Fruit fly (Drosophila melanogaster): ENCODE data around the gene CG31998.

CG31998 gene

dm6 chr4:231185-231584 is 25.4 kb upstream of the CG31998 start:
- TF ChIP-seq pzg (GFP tag; optimal IDR thresholded peaks at IDR 0.05) (no peak), CG12391 (tag; optimal IDR thresholded peaks at IDR 0.05) (no peak), ham (GFP tag; IDR thresholded peaks at IDR 0.05) (no peak), CG3838 (GFP tag; optimal IDR thresholded peaks at IDR 0.05) (no peak), row (GFP tag; IDR thresholded peaks at IDR 0.05) (no peak), eve (GFP tag; optimal IDR thresholded peaks at IDR 0.05) (peak in 1 of 2 experiments; percentile 4), CG9215 (GFP tag; IDR thresholded peaks at IDR 0.05) (no peak), CHES-1-like (GFP tag; optimal IDR thresholded peaks at IDR 0.05) (no peak), CG4617 (GFP tag; optimal IDR thresholded peaks at IDR 0.05; ENCODE audit: borderline replicate concordance) (no peak), CG9797 (GFP tag; optimal IDR thresholded peaks at IDR 0.05) (no peak), Ssrp (tag; optimal IDR thresholded peaks at IDR 0.05) (no peak), CG2116 (GFP tag; optimal IDR thresholded peaks at IDR 0.05) (no peak), D19B (GFP tag; optimal IDR thresholded peaks at IDR 0.05) (no peak), CG4282 (GFP tag; optimal IDR thresholded peaks at IDR 0.05) (no peak), Xrp1 (GFP tag; IDR thresholded peaks at IDR 0.05) (peak; percentile 54), BtbVII (GFP tag; optimal IDR thresholded peaks at IDR 0.05) (no peak), CkIIα-i1 (GFP tag; IDR thresholded peaks at IDR 0.05) (no peak), CG8765 (GFP tag; IDR thresholded peaks at IDR 0.05) (no peak), PHDP (tag; optimal IDR thresholded peaks at IDR 0.05) (no peak), odd (GFP tag; optimal IDR thresholded peaks at IDR 0.05) (no peak), unc-4 (GFP tag; IDR thresholded peaks at IDR 0.05; ENCODE audit: partially characterized antibody) (no peak), CG2199 (GFP tag; IDR thresholded peaks at IDR 0.05) (peak; percentile 97), chn (GFP tag; optimal IDR thresholded peaks at IDR 0.05) (no peak), Mrtf (GFP tag; IDR thresholded peaks at IDR 0.05) (no peak), CG3163 (GFP tag; optimal IDR thresholded peaks at IDR 0.05) (no peak), Med (GFP tag) (peak; percentile 31), aop (GFP tag; IDR thresholded peaks at IDR 0.05) (no peak), crp (GFP tag; optimal IDR thresholded peaks at IDR 0.05) (no peak), bbx (GFP tag; IDR thresholded peaks at IDR 0.05; ENCODE audit: partially characterized antibody) (no peak), cwo (GFP tag; optimal IDR thresholded peaks at IDR 0.05) (no peak), Sox100B (GFP tag; optimal IDR thresholded peaks at IDR 0.05) (peak; percentile 27), grau (tag; optimal IDR thresholded peaks at IDR 0.05) (no peak), Side (GFP tag; optimal IDR thresholded peaks at IDR 0.05) (no peak), ab (GFP tag; optimal IDR thresholded peaks at IDR 0.05) (no peak), sens (GFP tag) (no peak), sisA (GFP tag; IDR thresholded peaks at IDR 0.05) (no peak), Dfd (GFP tag; optimal IDR thresholded peaks at IDR 0.05) (no peak), Dek (tag; optimal IDR thresholded peaks at IDR 0.05) (no peak), CG6175 (GFP tag; IDR thresholded peaks at IDR 0.05) (no peak), CG7839 (tag; optimal IDR thresholded peaks at IDR 0.05) (no peak), cg (GFP tag; optimal IDR thresholded peaks at IDR 0.05) (peak; percentile 67), ro (GFP tag; IDR thresholded peaks at IDR 0.05) (no peak), CG12236 (GFP tag; optimal IDR thresholded peaks at IDR 0.05) (no peak), Asciz (GFP tag; optimal IDR thresholded peaks at IDR 0.05) (peak; percentile 9), CG1603 (tag; optimal IDR thresholded peaks at IDR 0.05) (peak; percentile 5), Vsx1 (GFP tag; optimal IDR thresholded peaks at IDR 0.05) (no peak), yki (optimal IDR thresholded peaks at IDR 0.05) (no peak), ttk (GFP tag; IDR thresholded peaks at IDR 0.05) (no peak), Dip3 (GFP tag; optimal IDR thresholded peaks at IDR 0.05) (no peak), C15 (GFP tag; IDR thresholded peaks at IDR 0.05) (no peak), CG9932 (GFP tag; IDR thresholded peaks at IDR 0.05) (no peak), vvl (GFP tag; IDR thresholded peaks at IDR 0.05) (no peak), so (GFP tag; IDR thresholded peaks at IDR 0.05) (no peak)
